Fruit fly (Drosophila melanogaster) whole organism, pupa: ENCODE measurements around the gene ebo.

Experiments
- CG13204 ChIP-seq: fragments of 200-800 bp; sonication (Bioruptor generic); optimal IDR thresholded peaks from 2 replicates; lab custom pipeline; 2018; ENCODE audit warnings: missing biosample characterization, mild to moderate bottlenecking, missing genetic modification characterization, moderate library complexity
- CG14655 ChIP-seq: fragments of 200-800 bp; sonication (Bioruptor generic); optimal IDR thresholded peaks from 3 replicates; lab custom pipeline; 2017; ENCODE audit warnings: mild to moderate bottlenecking, missing biosample characterization, missing genetic modification reagents, missing genetic modification characterization
- CG17806 ChIP-seq: fragments of 200-800 bp; sonication (Bioruptor generic); optimal IDR thresholded peaks from 2 replicates; lab custom pipeline; 2018; ENCODE audit warnings: missing biosample characterization, mild to moderate bottlenecking, missing genetic modification characterization, moderate library complexity
- CG4496 ChIP-seq: fragments of 200-800 bp; sonication (Bioruptor generic); IDR thresholded peaks from 3 replicates; pipeline ENCODE4 v1.3.6; 2022; ENCODE audit warnings: missing biosample characterization, missing genetic modification characterization
- CG8159 ChIP-seq: fragments of 200-800 bp; sonication (Bioruptor generic); optimal IDR thresholded peaks from 3 replicates; lab custom pipeline; 2018; ENCODE audit warnings: missing biosample characterization, mild to moderate bottlenecking, missing genetic modification characterization, moderate library complexity
- D1 ChIP-seq: fragments of 200-800 bp; sonication (Bioruptor generic); optimal IDR thresholded peaks from 2 replicates; lab custom pipeline; 2018; ENCODE audit warnings: missing biosample characterization, mild to moderate bottlenecking, missing genetic modification characterization, moderate library complexity
- EcR ChIP-seq: fragments of 200-800 bp; sonication (Bioruptor generic); optimal IDR thresholded peaks from 3 replicates; lab custom pipeline; 2019; ENCODE audit warnings: missing biosample characterization, missing genetic modification characterization, mild to moderate bottlenecking, moderate library complexity, missing genetic modification reagents
- Ets98B ChIP-seq: fragments of 200-800 bp; sonication (Bioruptor generic); IDR thresholded peaks from 2 replicates; pipeline ENCODE4 v1.3.6; 2022; ENCODE audit warnings: missing biosample characterization, missing genetic modification characterization
- Pif1A ChIP-seq: fragments of 200-800 bp; sonication (Bioruptor generic); optimal IDR thresholded peaks from 3 replicates; lab custom pipeline; 2016; ENCODE audit warnings: missing biosample characterization, missing genetic modification characterization
- fd96Ca ChIP-seq: fragments of 200-800 bp; sonication (Bioruptor generic); IDR thresholded peaks from 3 replicates; pipeline ENCODE4 v1.3.6; 2022; ENCODE audit warnings: missing biosample characterization, missing genetic modification characterization
- rn ChIP-seq: fragments of 200-800 bp; sonication (Bioruptor generic); IDR thresholded peaks from 2 replicates; pipeline ENCODE4 v1.3.6; 2022; ENCODE audit warnings: missing biosample characterization, missing genetic modification characterization

dm6 chrX:423374-423773 is 53.0 kb downstream of the ebo start:
- TF ChIP-seq CG17806 (no peak), CG14655 (GFP tag; lab: Kevin White, UChicago) (no peak), EcR (no peak), CG13204 (no peak), Ets98B (GFP tag; lab: Robert Waterston, UW) (no peak), Pif1A (GFP tag; lab: Kevin White, UChicago) (no peak), CG4496 (GFP tag; lab: Robert Waterston, UW) (no peak), D1 (tag; lab: Kevin White, UChicago) (no peak), CG8159 (tag; lab: Kevin White, UChicago) (no peak), fd96Ca (GFP tag; lab: Robert Waterston, UW) (no peak), rn (GFP tag; lab: Robert Waterston, UW) (no peak)
